Fruit fly (Drosophila melanogaster): ENCODE results near the gene spz5.
A peak's percentile ranks its signal among the peaks of the same experiment; 100 is the strongest.

The spz5 gene

dm6 chr3L:2868695-2869444, 23.1 kb downstream of the spz5 start (continued):
- TF ChIP-seq dac (GFP tag; optimal IDR thresholded peaks at IDR 0.05), result peak; percentile 23
- no peak for TF ChIP-seq fkh (GFP tag; optimal IDR thresholded peaks at IDR 0.05)
- peak; percentile 49 for TF ChIP-seq fd85E (GFP tag; optimal IDR thresholded peaks at IDR 0.05)
- peak; percentile 83 for TF ChIP-seq vri (GFP tag; optimal IDR thresholded peaks at IDR 0.05)
- peak; percentile 44 for TF ChIP-seq Blimp-1 (GFP tag; optimal IDR thresholded peaks at IDR 0.05)
- TF ChIP-seq CG1621 (tag; optimal IDR thresholded peaks at IDR 0.05), result peak; percentile 77
- peak; percentile 91 for TF ChIP-seq CG6792 (GFP tag; optimal IDR thresholded peaks at IDR 0.05)
- peak; percentile 81 for TF ChIP-seq Ets96B (tag; optimal IDR thresholded peaks at IDR 0.05)
- TF ChIP-seq OdsH (GFP tag; optimal IDR thresholded peaks at IDR 0.05), result peak; percentile 73
- peak; percentile 85 for TF ChIP-seq Sox14 (GFP tag; optimal IDR thresholded peaks at IDR 0.05)

- TF ChIP-seq CG6792 (GFP tag; optimal IDR thresholded peaks at IDR 0.05) (no peak), dsx (GFP tag; optimal IDR thresholded peaks at IDR 0.05; ENCODE audit: poor library complexity, severe bottlenecking) (peak; percentile 37), CG6854 (GFP tag; optimal IDR thresholded peaks at IDR 0.05) (peak; percentile 44), Sox102F (GFP tag; optimal IDR thresholded peaks at IDR 0.05) (peak; percentile 12), fd59A (GFP tag; optimal IDR thresholded peaks at IDR 0.05) (no peak), CG10669 (GFP tag; optimal IDR thresholded peaks at IDR 0.05) (no peak), fkh (GFP tag; optimal IDR thresholded peaks at IDR 0.05) (peak; percentile 57), esn (GFP tag; optimal IDR thresholded peaks at IDR 0.05) (no peak), achi (GFP tag; optimal IDR thresholded peaks at IDR 0.05) (no peak), cyc (GFP tag; optimal IDR thresholded peaks at IDR 0.05) (no peak), CG8632 (GFP tag; optimal IDR thresholded peaks at IDR 0.05) (no peak), Hr4 (GFP tag; optimal IDR thresholded peaks at IDR 0.05) (no peak), Lpt (GFP tag; optimal IDR thresholded peaks at IDR 0.05) (no peak), CG6163 (GFP tag; IDR thresholded peaks at IDR 0.05) (peak; percentile 52), svp (GFP tag) (peak; percentile 61), Eip78C (GFP tag) (peak; percentile 47), Ets96B (tag; optimal IDR thresholded peaks at IDR 0.05) (peak; percentile 3), ss (GFP tag; optimal IDR thresholded peaks at IDR 0.05) (peak; percentile 45 to 66), CG6808 (GFP tag; optimal IDR thresholded peaks at IDR 0.05) (no peak), CG16779 (tag; optimal IDR thresholded peaks at IDR 0.05) (no peak)
Observed at dm6 chr3L:2867447-2868203, 24.3 kb downstream of the spz5 start.

dm6 chr3L:2866843-2867242, 25.1 kb downstream of the spz5 start:
- TF ChIP-seq cyc (GFP tag; optimal IDR thresholded peaks at IDR 0.05), result peak; percentile 46
- peak; percentile 70; the same call in 1 of the 3 replicates for TF ChIP-seq CG6163 (GFP tag; IDR thresholded peaks at IDR 0.05)
- peak; percentile 89 for TF ChIP-seq Eip78C (GFP tag)
- peak; percentile 63 for TF ChIP-seq CG3919 (GFP tag; optimal IDR thresholded peaks at IDR 0.05)
- TF ChIP-seq Ets96B (tag; optimal IDR thresholded peaks at IDR 0.05), result peak; percentile 82
- no peak for TF ChIP-seq CG15336 (GFP tag; IDR thresholded peaks at IDR 0.05)
- peak; percentile 52 for TF ChIP-seq vri (GFP tag; optimal IDR thresholded peaks at IDR 0.05)
- TF ChIP-seq CG10631 (GFP tag; optimal IDR thresholded peaks at IDR 0.05), result peak; percentile 36
- TF ChIP-seq dac (GFP tag; optimal IDR thresholded peaks at IDR 0.05), result no peak
- peak; percentile 65 for TF ChIP-seq Sox102F (GFP tag; optimal IDR thresholded peaks at IDR 0.05)
- no peak for TF ChIP-seq fd85E (GFP tag; optimal IDR thresholded peaks at IDR 0.05)
- TF ChIP-seq CG7368 (GFP tag; optimal IDR thresholded peaks at IDR 0.05), result no peak
- no peak for TF ChIP-seq Hr38 (GFP tag; optimal IDR thresholded peaks at IDR 0.05)
- TF ChIP-seq Lpt (GFP tag; optimal IDR thresholded peaks at IDR 0.05), result no peak
- no peak for TF ChIP-seq CG16779 (tag; optimal IDR thresholded peaks at IDR 0.05)
- peak; percentile 29 for TF ChIP-seq CG11762 (GFP tag; optimal IDR thresholded peaks at IDR 0.05; ENCODE audit: insufficient read depth)
- peak; percentile 50 for TF ChIP-seq CG11902 (GFP tag; optimal IDR thresholded peaks at IDR 0.05)
- peak; percentile 35 for TF ChIP-seq CG8319 (GFP tag; optimal IDR thresholded peaks at IDR 0.05)
- TF ChIP-seq Sox14 (GFP tag; optimal IDR thresholded peaks at IDR 0.05), result peak; percentile 70
- TF ChIP-seq salr (GFP tag; optimal IDR thresholded peaks at IDR 0.05), result peak in 1 of 2 experiments; percentile 63
- peak; percentile 59 for TF ChIP-seq spab (GFP tag; optimal IDR thresholded peaks at IDR 0.05)
- no peak for TF ChIP-seq fkh (GFP tag; optimal IDR thresholded peaks at IDR 0.05)
- TF ChIP-seq net (GFP tag; optimal IDR thresholded peaks at IDR 0.05), result peak; percentile 33
- no peak for TF ChIP-seq CG6854 (GFP tag; optimal IDR thresholded peaks at IDR 0.05)
- peak; percentile 45 for TF ChIP-seq CG6792 (GFP tag; optimal IDR thresholded peaks at IDR 0.05)
- TF ChIP-seq CG6276 (GFP tag; optimal IDR thresholded peaks at IDR 0.05), result no peak
- TF ChIP-seq CG32006 (GFP tag; optimal IDR thresholded peaks at IDR 0.05), result no peak
- peak; percentile 62 for TF ChIP-seq pdm3 (GFP tag; optimal IDR thresholded peaks at IDR 0.05)
- no peak for TF ChIP-seq CG11294 (GFP tag; IDR thresholded peaks at IDR 0.05)
- peak; percentile 71 for TF ChIP-seq Met (GFP tag; optimal IDR thresholded peaks at IDR 0.05)
